Worm (Caenorhabditis elegans) whole organism, young adult: ENCODE results near the gene K09B11.5.

ENCODE experiments used
- B0019.2 ChIP-seq: fragments of 200-800 bp; sonication (Bioruptor generic); conservative IDR thresholded peaks from 2 replicates; pipeline ENCODE4 v1.3.6; 2022; ENCODE audit warnings: missing genetic modification reagents, missing genetic modification characterization, missing compliant biosample characterization
- F37B4.10 ChIP-seq: fragments of 200-800 bp; sonication (Bioruptor generic); IDR thresholded peaks from 2 replicates; pipeline ENCODE4 v1.3.6; 2022; ENCODE audit warnings: missing genetic modification characterization, missing compliant biosample characterization
- him-1 ChIP-seq: sonication (generic microtip); optimal IDR thresholded peaks from 2 replicates; lab custom pipeline; 2016; ENCODE audit warnings: missing genotype, missing genetic modification reagents, missing genetic modification characterization, missing compliant biosample characterization
- hmg-1.2 ChIP-seq: fragments of 200-800 bp; sonication (Bioruptor generic); IDR thresholded peaks from 2 replicates; pipeline ENCODE4 v1.3.6; 2022; ENCODE audit warnings: missing genetic modification reagents, missing genetic modification characterization, missing compliant biosample characterization
- snpc-4 ChIP-seq, 5 experiments: fragments of 150-350 bp in 1 of 5; sonication (generic microtip) in 4 of 5; optimal IDR thresholded peaks; 2 replicates each; lab custom pipeline; 2014 to 2018; ENCODE audit warnings: missing genetic modification characterization in 5 of 5, missing biosample characterization in 3 of 5, antibody characterized with exemption in 2 of 5, mild to moderate bottlenecking in 2 of 5, missing compliant biosample characterization in 2 of 5, missing genotype in 2 of 5, moderate library complexity in 2 of 5, missing genetic modification reagents in 1 of 5
- unc-130 ChIP-seq: sonication (generic microtip); optimal IDR thresholded peaks from 2 replicates; lab custom pipeline; 2016; ENCODE audit warnings: missing genetic modification reagents, missing genetic modification characterization, missing compliant biosample characterization

ce11 chrIV:13393246-13393716, 40.5 kb downstream of the K09B11.5 start:
- TF ChIP-seq B0019.2 (no peak), snpc-4 (GFP tag; optimal IDR thresholded peaks at IDR 0.05; lab: Kevin White, UChicago) (no peak), snpc-4 (tag; optimal IDR thresholded peaks at IDR 0.05; lab: Kevin White, UChicago) (peak in 1 of 4 experiments; percentile 0), hmg-1.2 (GFP tag; lab: Robert Waterston, UW) (no peak), F37B4.10 (no peak), unc-130 (GFP tag; lab: Kevin White, UChicago) (no peak), him-1 (tag; lab: Kevin White, UChicago) (no peak)
